Fruit fly (Drosophila melanogaster) whole organism, wandering third instar larva: ENCODE data around the gene wake.
A peak's percentile ranks its signal among the peaks of the same experiment; 100 is the strongest.

Source experiments
- Abd-B ChIP-seq: fragments of >200 bp; optimal IDR thresholded peaks from 2 replicates; lab custom pipeline; 2017; ENCODE audit warnings: missing biosample characterization, missing genetic modification characterization
- CG32264 ChIP-seq: fragments of 200-800 bp; sonication (Bioruptor generic); optimal IDR thresholded peaks from 2 replicates; lab custom pipeline; 2016; ENCODE audit warnings: missing biosample characterization, missing genetic modification characterization
- CG9705 ChIP-seq: fragments of 200-800 bp; sonication (Bioruptor generic); optimal IDR thresholded peaks from 2 replicates; lab custom pipeline; 2018; ENCODE audit warnings: missing biosample characterization, mild to moderate bottlenecking, missing genetic modification characterization
- CrebA ChIP-seq: fragments of 200-800 bp; sonication (Bioruptor generic); optimal IDR thresholded peaks from 2 replicates; lab custom pipeline; 2016; ENCODE audit warnings: missing biosample characterization, mild to moderate bottlenecking, missing genetic modification characterization, borderline replicate concordance
- Dfd ChIP-seq: fragments of >200 bp; optimal IDR thresholded peaks from 2 replicates; lab custom pipeline; 2017; ENCODE audit warnings: missing biosample characterization, missing genetic modification characterization
- Dif ChIP-seq: fragments of 200-275, 200-300 bp; sonication (Bioruptor generic); optimal IDR thresholded peaks from 2 replicates; lab custom pipeline; 2018; ENCODE audit warnings: missing biosample characterization, missing genetic modification characterization; ENCODE audit not compliant: partially characterized antibody
- GATAd ChIP-seq: sonication (Bioruptor generic); optimal IDR thresholded peaks from 2 replicates; lab custom pipeline; 2016; ENCODE audit warnings: missing biosample characterization, missing genetic modification characterization
- HLH106 ChIP-seq: fragments of 200-800 bp; optimal IDR thresholded peaks from 3 replicates; lab custom pipeline; 2019; ENCODE audit warnings: missing biosample characterization, mild to moderate bottlenecking, missing genetic modification characterization, moderate library complexity
- Hnf4 ChIP-seq: fragments of 200-800 bp; sonication (Bioruptor generic); optimal IDR thresholded peaks from 2 replicates; lab custom pipeline; 2016; ENCODE audit warnings: missing biosample characterization, mild to moderate bottlenecking, missing genetic modification characterization
- Hr78 ChIP-seq: fragments of >200 bp; optimal IDR thresholded peaks from 2 replicates; lab custom pipeline; 2017; ENCODE audit warnings: missing biosample characterization, missing genetic modification characterization
- Hr83 ChIP-seq: fragments of 200-300 bp; sonication (Bioruptor generic); optimal IDR thresholded peaks from 2 replicates; lab custom pipeline; 2016; ENCODE audit warnings: missing biosample characterization, mild to moderate bottlenecking, missing genetic modification characterization, moderate library complexity; ENCODE audit not compliant: poor library complexity, severe bottlenecking
- Jra ChIP-seq: sonication (Bioruptor generic); optimal IDR thresholded peaks from 2 replicates; lab custom pipeline; 2016; ENCODE audit warnings: missing biosample characterization, missing genetic modification characterization
- Mio ChIP-seq: sonication (Bioruptor generic); optimal IDR thresholded peaks from 2 replicates; lab custom pipeline; 2016; ENCODE audit warnings: missing biosample characterization, missing genetic modification characterization
- Myc ChIP-seq: fragments of >200 bp; optimal IDR thresholded peaks from 2 replicates; lab custom pipeline; 2017
- N ChIP-seq: fragments of >200 bp; optimal IDR thresholded peaks from 2 replicates; lab custom pipeline; 2018; ENCODE audit warnings: missing biosample characterization, missing external identifiers, missing genetic modification characterization
- OdsH ChIP-seq: fragments of 200-800 bp; sonication (Bioruptor generic); optimal IDR thresholded peaks from 2 replicates; lab custom pipeline; 2016; ENCODE audit warnings: missing biosample characterization, mild to moderate bottlenecking, missing genetic modification characterization
- Rel ChIP-seq, 2 experiments: fragments of 200-800 bp; sonication (Bioruptor generic) in 1 of 2; optimal IDR thresholded peaks; 2 replicates in 1 of 2; 3 replicates in 1 of 2; lab custom pipeline; 2016 to 2019; ENCODE audit warnings: mild to moderate bottlenecking in 2 of 2, missing biosample characterization in 2 of 2, missing genetic modification characterization in 2 of 2, moderate library complexity in 1 of 2
- Sp1 ChIP-seq: fragments of 200-800 bp; sonication (Bioruptor generic); optimal IDR thresholded peaks from 3 replicates; lab custom pipeline; 2019; ENCODE audit warnings: missing biosample characterization, mild to moderate bottlenecking, missing genetic modification characterization, moderate library complexity
- Vsx2 ChIP-seq: fragments of 200-300, 225-300 bp; sonication (Bioruptor generic); optimal IDR thresholded peaks from 2 replicates; lab custom pipeline; 2018; ENCODE audit warnings: missing biosample characterization, missing genetic modification characterization; ENCODE audit not compliant: partially characterized antibody
- br ChIP-seq: fragments of 200-800 bp; sonication (Bioruptor generic); optimal IDR thresholded peaks from 2 replicates; lab custom pipeline; 2016; ENCODE audit warnings: missing biosample characterization, missing genetic modification characterization
- brk ChIP-seq: fragments of 200-800 bp; sonication (Bioruptor generic); optimal IDR thresholded peaks from 2 replicates; lab custom pipeline; 2016; ENCODE audit warnings: missing biosample characterization, mild to moderate bottlenecking, missing genetic modification characterization
- dl ChIP-seq, 2 experiments: fragments of 175-275, 200-275 bp in 1 of 2; fragments of 200-275 bp in 1 of 2; sonication (Bioruptor generic); optimal IDR thresholded peaks; lab custom pipeline; 2018; ENCODE audit warnings: mild to moderate bottlenecking in 2 of 2, missing biosample characterization in 2 of 2, missing genetic modification characterization in 2 of 2, moderate library complexity in 2 of 2; ENCODE audit not compliant: partially characterized antibody in 2 of 2, insufficient read depth in 1 of 2
- dmrt93B ChIP-seq: fragments of 200-800 bp; sonication (Bioruptor generic); optimal IDR thresholded peaks from 2 replicates; lab custom pipeline; 2018; ENCODE audit warnings: missing biosample characterization, mild to moderate bottlenecking, missing genetic modification characterization
- dsf ChIP-seq: sonication (Bioruptor generic); optimal IDR thresholded peaks from 2 replicates; lab custom pipeline; 2016; ENCODE audit warnings: missing biosample characterization, missing genetic modification characterization, borderline replicate concordance
- ey ChIP-seq: fragments of 200-800 bp; sonication (Bioruptor generic); optimal IDR thresholded peaks from 2 replicates; lab custom pipeline; 2016; ENCODE audit warnings: missing biosample characterization, missing genetic modification characterization
- foxo ChIP-seq, 2 experiments: fragments of 200-800 bp; sonication (Bioruptor generic); optimal IDR thresholded peaks; 2 replicates in 1 of 2; 3 replicates in 1 of 2; lab custom pipeline; 2016 to 2017; ENCODE audit warnings: missing biosample characterization in 2 of 2, missing genetic modification characterization in 2 of 2
- fru ChIP-seq: fragments of 200-800 bp; sonication (Bioruptor generic); optimal IDR thresholded peaks from 3 replicates; lab custom pipeline; 2016; ENCODE audit warnings: missing biosample characterization, mild to moderate bottlenecking, missing genetic modification characterization
- h ChIP-seq: fragments of 200-800 bp; sonication (Bioruptor generic); optimal IDR thresholded peaks from 3 replicates; lab custom pipeline; 2016; ENCODE audit warnings: missing biosample characterization, mild to moderate bottlenecking, missing genetic modification characterization
- jim ChIP-seq: fragments of 175-275, 200-325 bp; sonication (Bioruptor generic); optimal IDR thresholded peaks from 2 replicates; lab custom pipeline; 2016; ENCODE audit warnings: missing biosample characterization, mild to moderate bottlenecking, missing genetic modification characterization
- lola ChIP-seq: fragments of >200 bp; optimal IDR thresholded peaks from 2 replicates; lab custom pipeline; 2017; ENCODE audit warnings: missing biosample characterization, missing genetic modification characterization
- pan ChIP-seq: fragments of >200 bp; optimal IDR thresholded peaks from 2 replicates; lab custom pipeline; 2017
- psq ChIP-seq: fragments of 200-800 bp; sonication (Bioruptor generic); optimal IDR thresholded peaks from 3 replicates; lab custom pipeline; 2017; ENCODE audit warnings: missing biosample characterization, mild to moderate bottlenecking, missing genetic modification characterization, moderate library complexity
- rgr ChIP-seq: fragments of 200-800 bp; sonication (Bioruptor generic); optimal IDR thresholded peaks from 3 replicates; lab custom pipeline; 2016; ENCODE audit warnings: missing biosample characterization, mild to moderate bottlenecking, missing genetic modification characterization
- sage ChIP-seq: fragments of 200-800 bp; sonication (Bioruptor generic); optimal IDR thresholded peaks from 2 replicates; lab custom pipeline; 2016; ENCODE audit warnings: missing biosample characterization, mild to moderate bottlenecking, missing genetic modification characterization
- sv ChIP-seq: fragments of 200-800 bp; sonication (Bioruptor generic); optimal IDR thresholded peaks from 3 replicates; lab custom pipeline; 2016; ENCODE audit warnings: missing biosample characterization, missing genetic modification characterization
- tai ChIP-seq: sonication (Bioruptor generic); optimal IDR thresholded peaks from 2 replicates; lab custom pipeline; 2016; ENCODE audit warnings: missing biosample characterization, missing genetic modification characterization
- usp ChIP-seq: fragments of >200 bp; optimal IDR thresholded peaks from 2 replicates; lab custom pipeline; 2017; ENCODE audit warnings: missing biosample characterization, missing genetic modification characterization
- woc ChIP-seq: sonication (Bioruptor generic); optimal IDR thresholded peaks from 2 replicates; lab custom pipeline; 2016; ENCODE audit warnings: missing biosample characterization, mild to moderate bottlenecking, missing genetic modification characterization

Gene wake

DNA sequence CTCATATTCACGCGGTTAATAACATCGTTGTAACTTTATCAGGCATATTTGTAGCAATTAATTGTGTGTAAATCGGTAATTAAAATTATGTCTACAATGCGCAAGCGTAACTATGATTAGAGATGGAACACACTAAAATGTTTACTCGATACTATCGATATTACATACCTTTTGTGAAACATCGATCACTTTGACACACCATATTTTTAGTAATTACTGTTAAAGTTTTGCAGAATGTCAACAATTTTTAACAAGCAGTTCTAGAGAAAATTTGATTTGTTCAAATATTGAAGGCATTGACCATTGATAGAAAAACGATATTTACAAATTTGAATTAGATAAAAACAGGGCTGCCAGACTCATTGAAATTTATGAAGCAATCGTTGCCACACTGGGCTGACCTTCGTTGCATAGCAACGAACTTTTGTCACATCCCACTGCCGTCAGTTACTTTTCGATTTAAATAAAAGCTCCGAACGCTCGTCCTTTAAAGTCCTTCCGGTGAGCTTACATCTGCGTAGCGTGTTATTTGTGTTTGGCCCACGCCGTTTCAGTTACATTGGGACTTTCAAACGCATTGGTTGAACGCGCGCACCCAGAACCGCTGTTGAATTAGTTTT lies at the start of gene wake, which contains the start of gene loco:
Gene wake, plus strand, starts transcription at position 570 of the 620 bp plus-strand sequence.
Gene loco, minus strand, starts transcription at position 149 of the 620 bp plus-strand sequence.
- TF ChIP-seq Dif (GFP tag; lab: Kevin White, UChicago) (peak; percentile 67), brk (GFP tag; lab: Kevin White, UChicago) (no peak), lola (no peak), sv (no peak), Jra (peak; percentile 13), foxo (GFP tag; optimal IDR thresholded peaks at IDR 0.05; lab: Kevin White, UChicago) (no peak), Dfd (GFP tag; lab: Kevin White, UChicago) (no peak), h (GFP tag; lab: Kevin White, UChicago) (peak; percentile 2), dsf (no peak)
- TF ChIP-seq, all 38 proteins: peak for 3

- TF ChIP-seq CrebA (GFP tag; lab: Kevin White, UChicago) = no peak
- no peak for TF ChIP-seq Jra
- TF ChIP-seq Abd-B (GFP tag; lab: Kevin White, UChicago) = no peak
- no peak for TF ChIP-seq dmrt93B
- no peak for TF ChIP-seq CG32264 (GFP tag; lab: Kevin White, UChicago)
- TF ChIP-seq fru (GFP tag; lab: Kevin White, UChicago) = peak; percentile 43
- TF ChIP-seq brk (GFP tag; lab: Kevin White, UChicago) = no peak
- no peak for TF ChIP-seq Dif (GFP tag; lab: Kevin White, UChicago)
- peak; percentile 5 for TF ChIP-seq sv
- no peak for TF ChIP-seq usp
- TF ChIP-seq lola = no peak
- no peak for TF ChIP-seq dl (GFP tag; optimal IDR thresholded peaks at IDR 0.05; lab: Kevin White, UChicago; ENCODE audit: insufficient read depth in 1 of 2, partially characterized antibody in 2 of 2)
- peak; percentile 22 for TF ChIP-seq h (GFP tag; lab: Kevin White, UChicago)
- no peak for TF ChIP-seq Hnf4 (GFP tag; lab: Kevin White, UChicago)
- no peak for TF ChIP-seq pan
- peak; percentile 9 for TF ChIP-seq woc (GFP tag; lab: Kevin White, UChicago)
- TF ChIP-seq dsf = no peak
- TF ChIP-seq Vsx2 (GFP tag; lab: Kevin White, UChicago) = no peak
- no peak for TF ChIP-seq Dfd (GFP tag; lab: Kevin White, UChicago)
- no peak for TF ChIP-seq sage (GFP tag; lab: Kevin White, UChicago)
- no peak for TF ChIP-seq Myc (lab: Kevin White, UChicago)
- no peak for TF ChIP-seq N (GFP tag; lab: Kevin White, UChicago)
- TF ChIP-seq OdsH (GFP tag; lab: Kevin White, UChicago) = peak; percentile 33
- TF ChIP-seq ey (GFP tag; lab: Kevin White, UChicago) = peak; percentile 10
- no peak for TF ChIP-seq tai (GFP tag; lab: Kevin White, UChicago)
- TF ChIP-seq Mio (GFP tag; lab: Kevin White, UChicago) = no peak
- TF ChIP-seq psq (GFP tag; lab: Kevin White, UChicago) = peak; percentile 26
- peak; percentile 7 for TF ChIP-seq rgr (GFP tag; lab: Kevin White, UChicago)
- TF ChIP-seq Hr83 (GFP tag; lab: Kevin White, UChicago) = no peak
- TF ChIP-seq br (GFP tag; lab: Kevin White, UChicago) = peak; percentile 49
- no peak for TF ChIP-seq CG9705 (GFP tag; lab: Kevin White, UChicago)
- TF ChIP-seq Sp1 (GFP tag; lab: Kevin White, UChicago) = no peak
- TF ChIP-seq jim = no peak
- no peak for TF ChIP-seq HLH106 (tag; lab: Kevin White, UChicago)
- no peak for TF ChIP-seq GATAd (GFP tag; lab: Kevin White, UChicago)
- TF ChIP-seq Hr78 (GFP tag; lab: Kevin White, UChicago) = no peak
- TF ChIP-seq foxo (GFP tag; optimal IDR thresholded peaks at IDR 0.05; lab: Kevin White, UChicago) = peak in 1 of 2 experiments; percentile 3
- TF ChIP-seq Rel (GFP tag; optimal IDR thresholded peaks at IDR 0.05; lab: Kevin White, UChicago) = no peak
- TF ChIP-seq Rel (tag; optimal IDR thresholded peaks at IDR 0.05; lab: Kevin White, UChicago) = no peak
- TF ChIP-seq, all 38 proteins: peak for 10
Observed at dm6 chr3R:22590668-22591275, 48.8 kb upstream of the wake start.
